Worm (Caenorhabditis elegans): Measurements from ENCODE around the gene mlck-1.

DNA sequence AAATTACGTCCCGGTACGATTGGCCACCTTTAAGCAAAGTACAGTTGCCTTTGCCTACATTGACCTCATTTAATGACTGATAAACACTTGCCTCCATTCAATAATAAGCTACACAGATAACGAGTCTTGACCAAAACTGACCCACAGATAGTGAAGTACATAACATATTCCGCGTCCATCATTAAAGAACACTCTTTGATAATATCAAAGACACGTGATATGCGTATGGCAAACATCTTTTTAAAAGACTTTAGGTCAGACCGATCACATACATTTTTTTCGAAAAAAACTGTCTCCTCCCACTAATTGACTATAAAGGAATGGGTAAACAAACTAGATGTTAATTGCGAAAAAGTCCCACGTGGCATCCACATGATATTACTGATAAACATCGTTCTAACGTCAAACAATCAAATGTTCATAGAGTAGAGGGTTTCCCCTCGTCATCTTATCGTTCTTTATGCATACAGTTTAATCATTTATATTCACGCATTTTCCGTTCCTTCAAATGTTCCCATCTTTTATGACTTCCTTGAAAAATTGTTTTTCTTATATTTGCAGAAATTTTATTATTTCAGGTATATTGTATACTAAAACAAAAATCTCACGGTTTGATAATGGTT, 14.6 kb upstream of the mlck-1 start, which contains the start of gene W07E11.1:
- peak; percentile 78 for TF ChIP-seq nhr-23 (tag; optimal IDR thresholded peaks at IDR 0.05)
- no peak for TF ChIP-seq ama-1 (optimal IDR thresholded peaks at IDR 0.05)
- no peak for TF ChIP-seq snpc-4 (tag; optimal IDR thresholded peaks at IDR 0.05)
- no peak for TF ChIP-seq ztf-11 (tag; optimal IDR thresholded peaks at IDR 0.05)
- TF ChIP-seq R02D3.7 (tag; optimal IDR thresholded peaks at IDR 0.05), result no peak

Measured in whole organism, L3 larva.